Fruit fly (Drosophila melanogaster): ENCODE data around the gene Acsf3.

The Acsf3 gene

DNA sequence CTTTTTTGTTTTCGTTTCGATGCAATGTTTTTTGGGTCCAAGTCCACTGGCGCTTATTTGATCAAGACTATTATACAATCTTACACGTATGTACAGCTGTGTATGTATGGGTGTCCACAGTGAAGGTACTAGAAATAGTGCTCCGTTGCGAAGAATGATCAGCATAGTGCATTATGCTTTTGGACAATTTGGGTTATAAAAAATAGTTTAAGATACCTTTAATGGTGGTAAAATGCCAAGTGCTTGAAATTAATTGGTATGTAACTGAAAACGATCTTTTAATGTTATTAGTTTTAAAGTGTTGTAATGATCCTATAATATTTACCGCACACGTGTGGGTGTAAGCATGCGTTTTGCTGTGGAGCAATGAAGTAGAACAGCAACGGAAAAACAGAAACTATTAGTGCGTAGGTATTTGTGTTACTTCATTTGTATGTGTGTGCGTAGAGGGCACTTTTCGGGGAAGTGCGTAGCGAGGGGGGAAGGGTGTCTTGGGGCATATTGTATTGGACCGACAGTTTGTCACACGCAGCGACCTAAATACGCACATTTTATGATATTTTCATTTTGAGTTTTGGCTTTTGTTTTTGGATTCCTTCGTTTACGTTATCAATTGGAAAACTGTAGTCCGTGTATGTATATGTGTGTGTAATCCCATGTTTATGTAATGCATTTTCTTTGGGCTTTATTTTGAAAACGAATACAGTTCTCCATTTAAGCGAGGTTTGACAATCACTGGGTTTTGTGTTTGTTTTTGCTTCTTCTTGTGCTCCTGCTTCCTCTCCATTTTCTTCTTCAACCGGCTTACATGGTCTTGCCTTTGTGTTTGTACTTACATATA is 7.5 kb downstream of the Acsf3 start (continued):
- peak; percentile 90 for TF ChIP-seq Side (GFP tag; optimal IDR thresholded peaks at IDR 0.05)
- TF ChIP-seq E2f1 (GFP tag; IDR thresholded peaks at IDR 0.05) = peak; percentile 85
- TF ChIP-seq tin (GFP tag; optimal IDR thresholded peaks at IDR 0.05) = peak; percentile 91
- peak; percentile 67 for TF ChIP-seq Deaf1 (tag; optimal IDR thresholded peaks at IDR 0.05)
- peak; percentile 90 for TF ChIP-seq CG34422 (GFP tag; IDR thresholded peaks at IDR 0.05)
- TF ChIP-seq CG14014 (GFP tag; IDR thresholded peaks at IDR 0.05) = peak; percentile 77
- TF ChIP-seq bowl (GFP tag; IDR thresholded peaks at IDR 0.05) = peak; percentile 48; the same call in 1 of the 2 replicates
- TF ChIP-seq CG10147 (GFP tag; optimal IDR thresholded peaks at IDR 0.05) = peak; percentile 77
- TF ChIP-seq chinmo (GFP tag; IDR thresholded peaks at IDR 0.05; ENCODE audit: partially characterized antibody) = peak; percentile 79; the same call in 3 of the 4 replicates
- peak; percentile 80 for TF ChIP-seq HLH54F (GFP tag; optimal IDR thresholded peaks at IDR 0.05)
- peak; percentile 86 for TF ChIP-seq CG9437 (GFP tag; optimal IDR thresholded peaks at IDR 0.05)
- peak; percentile 81 for TF ChIP-seq Nf-YA (GFP tag; IDR thresholded peaks at IDR 0.05)
- peak; percentile 88 for TF ChIP-seq slp2 (GFP tag; optimal IDR thresholded peaks at IDR 0.05)
- peak; percentile 94 for TF ChIP-seq crol (GFP tag; IDR thresholded peaks at IDR 0.05)
- peak; percentile 30 for TF ChIP-seq CG7928 (GFP tag; optimal IDR thresholded peaks at IDR 0.05)
- peak; percentile 88 for TF ChIP-seq CG15696 (tag; optimal IDR thresholded peaks at IDR 0.05)
- peak; percentile 83 for TF ChIP-seq gcm2 (GFP tag; optimal IDR thresholded peaks at IDR 0.05)
- TF ChIP-seq abd-A (tag; optimal IDR thresholded peaks at IDR 0.05) = peak; percentile 16
- peak; percentile 84 for TF ChIP-seq CG12299 (tag; optimal IDR thresholded peaks at IDR 0.05)
- peak; percentile 72 for TF ChIP-seq CG11247 (GFP tag; IDR thresholded peaks at IDR 0.05)
- TF ChIP-seq wek (GFP tag; optimal IDR thresholded peaks at IDR 0.05) = peak; percentile 80
- TF ChIP-seq CG32772 (GFP tag; IDR thresholded peaks at IDR 0.05) = peak; percentile 87
- TF ChIP-seq ranshi (GFP tag; IDR thresholded peaks at IDR 0.05) = peak; percentile 76
- no peak for TF ChIP-seq tll (GFP tag; optimal IDR thresholded peaks at IDR 0.05)
- no peak for TF ChIP-seq CG2129 (GFP tag; IDR thresholded peaks at IDR 0.05; ENCODE audit: partially characterized antibody)
- TF ChIP-seq ham (GFP tag; IDR thresholded peaks at IDR 0.05) = no peak
- peak; percentile 85 for TF ChIP-seq NC2α (GFP tag; optimal IDR thresholded peaks at IDR 0.05)
- peak; percentile 84 for TF ChIP-seq CG13624 (GFP tag; optimal IDR thresholded peaks at IDR 0.05)
- TF ChIP-seq ash1 (GFP tag; optimal IDR thresholded peaks at IDR 0.05) = no peak
- peak; percentile 74 for TF ChIP-seq CG7987 (GFP tag; optimal IDR thresholded peaks at IDR 0.05)
- peak; percentile 87 for TF ChIP-seq CG6254 (GFP tag; optimal IDR thresholded peaks at IDR 0.05)
- TF ChIP-seq CG34224 (GFP tag; IDR thresholded peaks at IDR 0.05; ENCODE audit: partially characterized antibody) = no peak
- TF ChIP-seq CG1024 (GFP tag; IDR thresholded peaks at IDR 0.05) = peak; percentile 79
- peak; percentile 66 for TF ChIP-seq Bteb2 (GFP tag; optimal IDR thresholded peaks at IDR 0.05)
- TF ChIP-seq Atf-2 (GFP tag; optimal IDR thresholded peaks at IDR 0.05) = peak; percentile 90
- TF ChIP-seq toy (GFP tag; IDR thresholded peaks at IDR 0.05) = 0 out of 2 replicates have a peak, but pooled peaks have one; percentile 16
- peak; percentile 97 for TF ChIP-seq CG6654 (GFP tag; optimal IDR thresholded peaks at IDR 0.05)
- TF ChIP-seq CG14667 (GFP tag; IDR thresholded peaks at IDR 0.05) = peak; percentile 74
- peak; percentile 77 for TF ChIP-seq Bdp1 (GFP tag; optimal IDR thresholded peaks at IDR 0.05)
- TF ChIP-seq Fer3 (tag; optimal IDR thresholded peaks at IDR 0.05) = peak; percentile 81
- peak; percentile 94 for TF ChIP-seq CG17359 (tag; optimal IDR thresholded peaks at IDR 0.05)
- no peak for TF ChIP-seq vnd (GFP tag; IDR thresholded peaks at IDR 0.05; ENCODE audit: partially characterized antibody)
- TF ChIP-seq CG5180 (GFP tag; optimal IDR thresholded peaks at IDR 0.05) = peak; percentile 78
- TF ChIP-seq ftz-f1 (GFP tag; optimal IDR thresholded peaks at IDR 0.05) = no peak
- TF ChIP-seq slou (GFP tag; optimal IDR thresholded peaks at IDR 0.05) = peak; percentile 29
- peak; percentile 38; the same call in 1 of the 3 replicates for TF ChIP-seq CG2199 (GFP tag; IDR thresholded peaks at IDR 0.05)
- TF ChIP-seq CG4404 (GFP tag; IDR thresholded peaks at IDR 0.05) = peak; percentile 75
- TF ChIP-seq fu2 (GFP tag; optimal IDR thresholded peaks at IDR 0.05) = peak; percentile 71
- TF ChIP-seq lilli (GFP tag; optimal IDR thresholded peaks at IDR 0.05) = peak; percentile 87
